Worm (Caenorhabditis elegans): ENCODE measurements around the gene C06A1.7.

C06A1.7 gene

ce11 chrII:10545924-10546783, 18.5 kb upstream of the C06A1.7 start:
- TF ChIP-seq lin-32 (GFP tag; optimal IDR thresholded peaks at IDR 0.05) (no peak), nhr-2 (tag; optimal IDR thresholded peaks at IDR 0.05) (no peak), nhr-237 (tag; optimal IDR thresholded peaks at IDR 0.05) (no peak), drap-1 (GFP tag; optimal IDR thresholded peaks at IDR 0.05) (no peak), mab-5 (tag; optimal IDR thresholded peaks at IDR 0.05) (no peak), unc-62 (GFP tag; optimal IDR thresholded peaks at IDR 0.05) (no peak), bed-3 (GFP tag; optimal IDR thresholded peaks at IDR 0.05) (no peak), ztf-11 (tag; optimal IDR thresholded peaks at IDR 0.05) (no peak), pha-4 (tag; optimal IDR thresholded peaks at IDR 0.05) (no peak), ceh-83 (GFP tag; optimal IDR thresholded peaks at IDR 0.05) (no peak), unc-120 (tag; optimal IDR thresholded peaks at IDR 0.05; ENCODE audit: poor library complexity, severe bottlenecking) (no peak), zip-8 (tag; optimal IDR thresholded peaks at IDR 0.05) (no peak), M03D4.4 (tag; optimal IDR thresholded peaks at IDR 0.05) (no peak)

ce11 chrII:10546784-10547087, 18.0 kb upstream of the C06A1.7 start:
- no peak for TF ChIP-seq blmp-1 (tag; optimal IDR thresholded peaks at IDR 0.05)
- no peak for TF ChIP-seq hlh-1 (tag; optimal IDR thresholded peaks at IDR 0.05)
- no peak for TF ChIP-seq unc-120 (tag; optimal IDR thresholded peaks at IDR 0.05; ENCODE audit: poor library complexity, severe bottlenecking)
- TF ChIP-seq unc-62 (GFP tag; optimal IDR thresholded peaks at IDR 0.05): peak; percentile 76
- TF ChIP-seq bed-3 (GFP tag; optimal IDR thresholded peaks at IDR 0.05): no peak
- no peak for TF ChIP-seq nhr-76 (tag; optimal IDR thresholded peaks at IDR 0.05)

ce11 chrII:10547311-10547710, 17.4 kb upstream of the C06A1.7 start:
- no peak for TF ChIP-seq M03D4.4 (tag; optimal IDR thresholded peaks at IDR 0.05)
- TF ChIP-seq ztf-11 (tag; optimal IDR thresholded peaks at IDR 0.05): no peak
- no peak for TF ChIP-seq mls-2 (tag; optimal IDR thresholded peaks at IDR 0.05)
- TF ChIP-seq elt-1 (tag; optimal IDR thresholded peaks at IDR 0.05; ENCODE audit: borderline replicate concordance, insufficient read depth): no peak
- no peak for TF ChIP-seq lin-32 (GFP tag; optimal IDR thresholded peaks at IDR 0.05)
- no peak for TF ChIP-seq mep-1 (tag; optimal IDR thresholded peaks at IDR 0.05)
- TF ChIP-seq ceh-39 (tag; optimal IDR thresholded peaks at IDR 0.05): no peak
- TF ChIP-seq lsy-2 (tag; optimal IDR thresholded peaks at IDR 0.05): no peak
- TF ChIP-seq sem-2 (GFP tag; optimal IDR thresholded peaks at IDR 0.05): no peak
- TF ChIP-seq bed-3 (GFP tag; optimal IDR thresholded peaks at IDR 0.05): no peak

ce11 chrII:10547803-10548693, 16.6 kb upstream of the C06A1.7 start:
- TF ChIP-seq sptf-1 (tag; optimal IDR thresholded peaks at IDR 0.05): peak; percentile 11
- peak; percentile 56 for TF ChIP-seq cnd-1 (tag; optimal IDR thresholded peaks at IDR 0.05)
- TF ChIP-seq blmp-1 (tag; optimal IDR thresholded peaks at IDR 0.05): no peak
- no peak for TF ChIP-seq ceh-83 (GFP tag; optimal IDR thresholded peaks at IDR 0.05)
- TF ChIP-seq unc-62 (GFP tag; optimal IDR thresholded peaks at IDR 0.05): no peak
- no peak for TF ChIP-seq nhr-76 (tag; optimal IDR thresholded peaks at IDR 0.05)
- TF ChIP-seq M03D4.4 (tag; optimal IDR thresholded peaks at IDR 0.05): peak; percentile 5

ce11 chrII:10548778-10549671, 15.7 kb upstream of the C06A1.7 start:
- TF ChIP-seq lin-32 (GFP tag; optimal IDR thresholded peaks at IDR 0.05): peak; percentile 32
- peak; percentile 99 for TF ChIP-seq nhr-2 (tag; optimal IDR thresholded peaks at IDR 0.05)
- peak; percentile 85 for TF ChIP-seq pha-4 (tag; optimal IDR thresholded peaks at IDR 0.05)
- TF ChIP-seq ztf-11 (tag; optimal IDR thresholded peaks at IDR 0.05): peak; percentile 68
- no peak for TF ChIP-seq sem-2 (GFP tag; optimal IDR thresholded peaks at IDR 0.05)
- peak; percentile 67 for TF ChIP-seq lin-13 (tag; optimal IDR thresholded peaks at IDR 0.05)
- TF ChIP-seq elt-3 (tag; optimal IDR thresholded peaks at IDR 0.05): no peak
- peak; percentile 70 for TF ChIP-seq ces-1 (GFP tag; optimal IDR thresholded peaks at IDR 0.05)
- no peak for TF ChIP-seq nhr-28 (tag; optimal IDR thresholded peaks at IDR 0.05)
- no peak for TF ChIP-seq ceh-83 (GFP tag; optimal IDR thresholded peaks at IDR 0.05)
- TF ChIP-seq zip-8 (tag; optimal IDR thresholded peaks at IDR 0.05): no peak
- TF ChIP-seq elt-1 (tag; optimal IDR thresholded peaks at IDR 0.05; ENCODE audit: borderline replicate concordance, insufficient read depth): no peak
- no peak for TF ChIP-seq ceh-43 (GFP tag; optimal IDR thresholded peaks at IDR 0.05)
- peak; percentile 57 for TF ChIP-seq mep-1 (tag; optimal IDR thresholded peaks at IDR 0.05)
- TF ChIP-seq blmp-1 (tag; optimal IDR thresholded peaks at IDR 0.05): no peak
- TF ChIP-seq unc-39 (tag; optimal IDR thresholded peaks at IDR 0.05): no peak
- TF ChIP-seq bed-3 (GFP tag; optimal IDR thresholded peaks at IDR 0.05): no peak
- peak; percentile 74 for TF ChIP-seq ham-2 (GFP tag; optimal IDR thresholded peaks at IDR 0.05)
- no peak for TF ChIP-seq tbx-8 (GFP tag; optimal IDR thresholded peaks at IDR 0.05)
- peak; percentile 55 for TF ChIP-seq nhr-237 (tag; optimal IDR thresholded peaks at IDR 0.05)
- peak; percentile 10 for TF ChIP-seq ceh-39 (tag; optimal IDR thresholded peaks at IDR 0.05)
- TF ChIP-seq flh-1 (GFP tag; optimal IDR thresholded peaks at IDR 0.05): peak; percentile 22
- TF ChIP-seq cnd-1 (tag; optimal IDR thresholded peaks at IDR 0.05): peak; percentile 63
- no peak for TF ChIP-seq hlh-1 (tag; optimal IDR thresholded peaks at IDR 0.05)
- TF ChIP-seq drap-1 (GFP tag; optimal IDR thresholded peaks at IDR 0.05): peak; percentile 11
- peak; percentile 42 for TF ChIP-seq nhr-12 (tag; optimal IDR thresholded peaks at IDR 0.05)
